Worm (Caenorhabditis elegans): ENCODE data around the gene ltah-1.2.

Gene ltah-1.2

DNA sequence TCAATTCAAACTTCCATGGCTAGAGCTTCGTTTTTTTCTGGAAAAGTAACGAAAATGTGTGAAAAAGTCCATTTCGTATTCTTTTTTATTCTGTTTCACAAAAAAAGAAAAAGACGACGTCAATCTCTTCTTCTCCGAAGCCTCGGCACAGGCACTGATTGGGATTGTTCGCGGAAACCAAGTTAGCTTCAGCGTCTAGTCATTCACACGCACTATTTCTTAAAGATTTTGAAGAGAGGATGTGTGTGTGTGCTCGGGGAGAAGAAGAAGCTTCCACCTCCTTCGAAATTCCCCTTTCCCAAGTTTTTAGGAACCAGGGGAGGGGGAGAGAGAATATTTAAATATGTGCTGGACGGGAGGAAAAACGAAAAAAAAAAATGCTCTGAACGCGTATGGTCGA, 13.6 kb upstream of the ltah-1.2 start (continued):
- no peak for TF ChIP-seq madf-10 (tag; optimal IDR thresholded peaks at IDR 0.05)
- TF ChIP-seq ceh-58 (GFP tag; IDR thresholded peaks at IDR 0.05), result no peak
- TF ChIP-seq ccch-3 (GFP tag; optimal IDR thresholded peaks at IDR 0.05), result no peak
- no peak for TF ChIP-seq unc-62 (GFP tag; optimal IDR thresholded peaks at IDR 0.05)
- no peak for TF ChIP-seq tbx-9 (tag; optimal IDR thresholded peaks at IDR 0.05; ENCODE audit: borderline replicate concordance)
- TF ChIP-seq xnd-1 (tag; optimal IDR thresholded peaks at IDR 0.05), result no peak

DNA sequence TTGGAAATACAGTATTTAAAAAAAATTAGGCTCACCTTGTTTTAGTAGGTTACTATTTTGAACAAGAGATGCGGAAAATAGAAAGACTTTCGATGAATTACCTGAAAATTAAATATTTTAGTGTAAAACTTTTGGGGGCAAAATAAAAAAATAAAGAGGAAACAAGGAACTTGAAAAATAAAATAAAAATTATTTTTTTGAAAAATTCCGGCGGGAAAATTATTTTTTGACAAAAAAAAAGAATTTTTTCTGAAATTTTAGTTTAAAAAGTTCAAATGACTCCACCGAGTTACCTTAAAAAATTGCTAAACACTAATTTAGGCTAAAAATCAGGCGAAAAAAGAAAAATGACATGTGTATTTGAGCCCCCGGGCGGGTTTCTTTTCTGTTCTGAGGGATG, 11.7 kb upstream of the ltah-1.2 start, which contains the start of the genes cha-1 and unc-17:
cha-1 (minus strand) TSS at position 101 of the 400 bp plus-strand sequence.
unc-17 (minus strand) TSS at position 103 of the 400 bp plus-strand sequence.
- TF ChIP-seq dox-1 (GFP tag; IDR thresholded peaks at IDR 0.05) (no peak), attf-5 (GFP tag; optimal IDR thresholded peaks at IDR 0.05) (no peak), egl-44 (GFP tag; IDR thresholded peaks at IDR 0.05) (no peak), ceh-100 (GFP tag; IDR thresholded peaks at IDR 0.05) (no peak), fkh-3 (tag; optimal IDR thresholded peaks at IDR 0.05) (no peak), madf-8 (GFP tag; conservative IDR thresholded peaks at IDR 0.05) (no peak), ztf-18 (tag; optimal IDR thresholded peaks at IDR 0.05) (no peak), mxl-1 (tag; optimal IDR thresholded peaks at IDR 0.05) (no peak), ZK185.1 (tag; optimal IDR thresholded peaks at IDR 0.05; ENCODE audit: poor library complexity, severe bottlenecking) (no peak), hrde-1 (tag; optimal IDR thresholded peaks at IDR 0.05; ENCODE audit: borderline replicate concordance) (no peak), ztf-25 (GFP tag; IDR thresholded peaks at IDR 0.05) (no peak), sptf-2 (GFP tag; optimal IDR thresholded peaks at IDR 0.05) (no peak), T26A5.8 (tag; optimal IDR thresholded peaks at IDR 0.05) (no peak)

DNA sequence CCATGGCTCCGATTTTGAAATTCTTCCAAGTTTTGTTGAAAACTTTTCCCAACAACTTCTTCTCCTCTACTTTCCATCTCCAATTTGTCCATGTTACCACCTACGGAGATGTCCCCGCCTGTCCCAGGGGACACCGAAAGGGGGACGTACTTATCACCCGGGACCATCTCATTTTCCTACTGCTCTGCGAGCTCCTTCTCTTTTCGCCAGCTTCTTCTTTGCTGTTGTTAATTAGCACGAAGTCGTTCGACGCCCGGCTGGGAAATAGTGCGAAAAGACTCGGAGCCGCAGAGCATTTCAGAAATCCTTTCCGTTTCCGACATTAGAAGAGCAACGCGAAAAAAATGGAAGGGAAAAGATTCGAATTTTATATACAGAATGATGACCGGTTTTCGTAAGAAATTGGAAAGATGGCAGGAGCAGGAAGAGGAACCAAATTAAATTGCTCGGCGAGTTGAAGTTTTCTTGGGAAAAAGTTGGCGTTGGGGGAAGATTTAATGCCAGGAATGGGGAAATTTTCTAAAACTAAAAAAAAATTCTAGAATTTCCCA, 9.0 kb upstream of the ltah-1.2 start:
- TF ChIP-seq zfh-2 (GFP tag; conservative IDR thresholded peaks at IDR 0.05) (0 out of 2 replicates have a peak, but pooled peaks have one; percentile 11), F49E8.2 (tag; optimal IDR thresholded peaks at IDR 0.05; ENCODE audit: insufficient read depth) (no peak)

DNA sequence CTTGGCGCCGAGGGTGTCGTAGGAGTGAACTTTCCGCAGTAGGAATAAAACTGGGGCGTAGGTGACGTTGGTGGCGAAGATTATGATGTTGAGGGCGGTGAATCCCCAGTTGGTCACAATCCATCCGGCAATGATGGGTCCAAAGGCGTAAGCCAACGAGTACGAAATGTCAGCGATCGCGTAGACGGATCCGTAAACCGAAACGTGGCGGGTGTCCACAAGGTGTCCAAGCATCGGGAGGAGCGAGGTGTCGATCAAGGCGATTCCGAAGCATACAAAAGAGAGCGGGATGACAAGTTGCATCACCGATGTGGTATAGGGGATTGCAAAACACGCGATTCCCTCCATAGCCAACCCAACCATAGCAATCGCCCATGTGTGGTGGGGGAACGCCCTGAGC, 5.8 kb upstream of the ltah-1.2 start:
- TF ChIP-seq F57A8.1 (GFP tag; optimal IDR thresholded peaks at IDR 0.05), result no peak
- TF ChIP-seq ztf-25 (GFP tag; IDR thresholded peaks at IDR 0.05), result no peak
- no peak for TF ChIP-seq mcd-1 (GFP tag; IDR thresholded peaks at IDR 0.05)
- no peak for TF ChIP-seq ztf-26 (tag; optimal IDR thresholded peaks at IDR 0.05)
- TF ChIP-seq sptf-2 (GFP tag; optimal IDR thresholded peaks at IDR 0.05), result no peak
- TF ChIP-seq madf-6 (GFP tag; IDR thresholded peaks at IDR 0.05), result 0 out of 2 replicates have a peak, but pooled peaks have one; percentile 27
- TF ChIP-seq let-526 (GFP tag; IDR thresholded peaks at IDR 0.05), result no peak
- no peak for TF ChIP-seq T07F8.4 (tag; optimal IDR thresholded peaks at IDR 0.05)

DNA sequence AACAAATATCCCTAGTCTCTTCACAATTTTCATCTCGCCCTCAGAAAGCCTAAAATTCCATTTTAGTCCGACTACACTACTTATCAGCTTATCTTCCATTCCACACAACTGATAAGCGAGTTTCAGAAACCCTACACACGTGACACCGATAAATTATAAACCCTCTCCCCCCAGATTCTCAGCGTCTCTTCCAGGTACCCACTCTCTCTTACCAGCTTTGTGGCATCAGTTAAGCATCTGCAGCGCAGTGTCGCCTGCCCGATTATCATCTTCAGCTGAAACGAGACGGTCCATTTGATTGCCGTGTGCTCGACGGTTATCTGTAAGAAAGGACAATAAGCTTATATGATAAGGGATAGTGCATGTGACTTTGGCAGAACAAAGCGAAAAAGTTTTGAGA, 1.0 kb downstream of the ltah-1.2 start:
- TF ChIP-seq madf-6 (GFP tag; IDR thresholded peaks at IDR 0.05), result no peak
- TF ChIP-seq hrde-1 (tag; optimal IDR thresholded peaks at IDR 0.05; ENCODE audit: borderline replicate concordance), result no peak
- no peak for TF ChIP-seq somi-1 (GFP tag; optimal IDR thresholded peaks at IDR 0.05)
- TF ChIP-seq atf-7 (tag; optimal IDR thresholded peaks at IDR 0.05), result peak; percentile 53
- TF ChIP-seq let-526 (GFP tag; IDR thresholded peaks at IDR 0.05), result peak; percentile 38; the same call in 1 of the 2 replicates
- peak; percentile 76 for TF ChIP-seq nhr-90 (tag; optimal IDR thresholded peaks at IDR 0.05)
- no peak for TF ChIP-seq ceh-58 (GFP tag; IDR thresholded peaks at IDR 0.05)
- no peak for TF ChIP-seq bed-1 (GFP tag; IDR thresholded peaks at IDR 0.05)
- no peak for TF ChIP-seq rcor-1 (GFP tag; IDR thresholded peaks at IDR 0.05)
- TF ChIP-seq attf-5 (GFP tag; optimal IDR thresholded peaks at IDR 0.05), result no peak
- TF ChIP-seq madf-10 (tag; optimal IDR thresholded peaks at IDR 0.05), result peak; percentile 42
- no peak for TF ChIP-seq zim-3 (tag; optimal IDR thresholded peaks at IDR 0.05)
- no peak for TF ChIP-seq F49E8.2 (tag; optimal IDR thresholded peaks at IDR 0.05; ENCODE audit: insufficient read depth)
- TF ChIP-seq ztf-3 (GFP tag; optimal IDR thresholded peaks at IDR 0.05), result no peak
- TF ChIP-seq ceh-79 (tag; optimal IDR thresholded peaks at IDR 0.05), result no peak
- TF ChIP-seq gei-17 (GFP tag; optimal IDR thresholded peaks at IDR 0.05), result no peak
- no peak for TF ChIP-seq Y56A3A.18 (GFP tag; IDR thresholded peaks at IDR 0.05)
- TF ChIP-seq mes-4 (tag; optimal IDR thresholded peaks at IDR 0.05), result no peak
- TF ChIP-seq ceh-100 (GFP tag; IDR thresholded peaks at IDR 0.05), result no peak
- TF ChIP-seq F57A8.1 (GFP tag; optimal IDR thresholded peaks at IDR 0.05), result no peak
- no peak for TF ChIP-seq lin-35 (GFP tag; optimal IDR thresholded peaks at IDR 0.05)
- TF ChIP-seq lin-54 (GFP tag; optimal IDR thresholded peaks at IDR 0.05), result peak; percentile 32
- no peak for TF ChIP-seq xnd-1 (tag; optimal IDR thresholded peaks at IDR 0.05)
- TF ChIP-seq dpl-1 (GFP tag; optimal IDR thresholded peaks at IDR 0.05), result no peak

Data from whole organism, young adult.